Worm (Caenorhabditis elegans) whole organism, mixed stage, embryonic: ENCODE data around the gene F23B12.7.
A peak's percentile ranks its signal among the peaks of the same experiment; 100 is the strongest.

ENCODE experiments used
- M03D4.4 ChIP-seq: sonication (generic microtip); optimal IDR thresholded peaks from 2 replicates; lab custom pipeline; 2017; ENCODE audit warnings: mild to moderate bottlenecking, missing genetic modification characterization, missing compliant biosample characterization
- bed-3 ChIP-seq: fragments of 200-800 bp; sonication (Bioruptor generic); optimal IDR thresholded peaks from 3 replicates; lab custom pipeline; 2018; ENCODE audit warnings: mild to moderate bottlenecking, missing genetic modification characterization, moderate library complexity, missing compliant biosample characterization
- blmp-1 ChIP-seq: fragments of 150-350 bp; optimal IDR thresholded peaks from 2 replicates; lab custom pipeline; 2014; ENCODE audit warnings: missing biosample characterization, missing genetic modification characterization
- ceh-39 ChIP-seq: fragments of 150-350 bp; optimal IDR thresholded peaks from 2 replicates; lab custom pipeline; 2014; ENCODE audit warnings: missing biosample characterization, missing genetic modification characterization
- ceh-43 ChIP-seq: fragments of 200-800 bp; sonication (Bioruptor generic); optimal IDR thresholded peaks from 2 replicates; lab custom pipeline; 2018; ENCODE audit warnings: mild to moderate bottlenecking, missing genetic modification characterization, moderate library complexity, missing compliant biosample characterization
- ceh-83 ChIP-seq: fragments of 200-800 bp; sonication (Bioruptor generic); optimal IDR thresholded peaks from 2 replicates; lab custom pipeline; 2018; ENCODE audit warnings: mild to moderate bottlenecking, missing genetic modification characterization, missing compliant biosample characterization
- ces-1 ChIP-seq: fragments of 150-350 bp; optimal IDR thresholded peaks from 2 replicates; lab custom pipeline; 2014; ENCODE audit warnings: missing biosample characterization, missing genetic modification reagents, missing genetic modification characterization
- cnd-1 ChIP-seq: fragments of 200-800 bp; sonication (Bioruptor generic); optimal IDR thresholded peaks from 2 replicates; lab custom pipeline; 2018; ENCODE audit warnings: mild to moderate bottlenecking, missing genetic modification characterization, missing compliant biosample characterization
- drap-1 ChIP-seq: fragments of 200-800 bp; sonication (Bioruptor generic); optimal IDR thresholded peaks from 3 replicates; lab custom pipeline; 2018; ENCODE audit warnings: mild to moderate bottlenecking, missing genetic modification characterization, missing compliant biosample characterization
- elt-3 ChIP-seq: fragments of 150-350 bp; optimal IDR thresholded peaks from 2 replicates; lab custom pipeline; 2014; ENCODE audit warnings: missing biosample characterization, missing genetic modification characterization
- flh-1 ChIP-seq: fragments of 200-800 bp; sonication (Bioruptor generic); optimal IDR thresholded peaks from 2 replicates; lab custom pipeline; 2018; ENCODE audit warnings: mild to moderate bottlenecking, missing genetic modification characterization, moderate library complexity, missing compliant biosample characterization
- ham-2 ChIP-seq: fragments of 200-800 bp; sonication (Bioruptor generic); optimal IDR thresholded peaks from 2 replicates; lab custom pipeline; 2018; ENCODE audit warnings: mild to moderate bottlenecking, missing genetic modification characterization, missing compliant biosample characterization
- hlh-1 ChIP-seq: fragments of 150-350 bp; optimal IDR thresholded peaks from 2 replicates; lab custom pipeline; 2014; ENCODE audit warnings: missing biosample characterization, missing genetic modification reagents, missing genetic modification characterization
- lin-13 ChIP-seq: fragments of 150-350 bp; optimal IDR thresholded peaks from 2 replicates; lab custom pipeline; 2014; ENCODE audit warnings: missing biosample characterization, missing genetic modification characterization
- lin-32 ChIP-seq: fragments of 200-800 bp; sonication (Bioruptor generic); optimal IDR thresholded peaks from 2 replicates; lab custom pipeline; 2018; ENCODE audit warnings: mild to moderate bottlenecking, missing genetic modification characterization, missing compliant biosample characterization
- lsy-2 ChIP-seq: fragments of 150-350 bp; optimal IDR thresholded peaks from 2 replicates; lab custom pipeline; 2014; ENCODE audit warnings: missing biosample characterization, missing genetic modification characterization
- mep-1 ChIP-seq: fragments of 150-350 bp; optimal IDR thresholded peaks from 2 replicates; lab custom pipeline; 2017; ENCODE audit warnings: missing biosample characterization, missing genetic modification reagents, missing genetic modification characterization, inconsistent platforms
- mls-2 ChIP-seq: sonication (generic microtip); optimal IDR thresholded peaks from 2 replicates; lab custom pipeline; 2016; ENCODE audit warnings: mild to moderate bottlenecking, missing genetic modification characterization, moderate library complexity, missing compliant biosample characterization
- nhr-12 ChIP-seq: fragments of 150-350 bp; optimal IDR thresholded peaks from 2 replicates; lab custom pipeline; 2014; ENCODE audit warnings: missing biosample characterization, missing genetic modification characterization
- nhr-237 ChIP-seq: fragments of 150-350 bp; optimal IDR thresholded peaks from 2 replicates; lab custom pipeline; 2014; ENCODE audit warnings: missing biosample characterization, missing genetic modification characterization
- nhr-28 ChIP-seq: fragments of 150-350 bp; optimal IDR thresholded peaks from 2 replicates; lab custom pipeline; 2014; ENCODE audit warnings: missing biosample characterization, missing genetic modification characterization
- nhr-76 ChIP-seq: sonication (generic microtip); optimal IDR thresholded peaks from 2 replicates; lab custom pipeline; 2017; ENCODE audit warnings: missing biosample characterization, missing genetic modification characterization
- pha-4 ChIP-seq: fragments of 150-350 bp; optimal IDR thresholded peaks from 2 replicates; lab custom pipeline; 2018; ENCODE audit warnings: missing biosample characterization, missing genetic modification reagents, missing genetic modification characterization
- sem-2 ChIP-seq: fragments of 200-800 bp; sonication (Bioruptor generic); optimal IDR thresholded peaks from 2 replicates; lab custom pipeline; 2018; ENCODE audit warnings: mild to moderate bottlenecking, missing genetic modification characterization, missing compliant biosample characterization
- snpc-4 ChIP-seq: fragments of 150-350 bp; optimal IDR thresholded peaks from 2 replicates; lab custom pipeline; 2014; ENCODE audit warnings: missing biosample characterization, missing genetic modification characterization
- tbx-8 ChIP-seq: fragments of 200-800 bp; sonication (Bioruptor generic); optimal IDR thresholded peaks from 2 replicates; lab custom pipeline; 2018; ENCODE audit warnings: mild to moderate bottlenecking, missing genetic modification characterization, moderate library complexity, missing compliant biosample characterization
- unc-120 ChIP-seq: sonication (generic microtip); optimal IDR thresholded peaks from 2 replicates; lab custom pipeline; 2017; ENCODE audit warnings: missing genetic modification characterization, missing compliant biosample characterization; ENCODE audit not compliant: poor library complexity, severe bottlenecking
- unc-39 ChIP-seq: fragments of 150-350 bp; optimal IDR thresholded peaks from 2 replicates; lab custom pipeline; 2014; ENCODE audit warnings: missing biosample characterization, missing genetic modification characterization
- unc-62 ChIP-seq: fragments of 150-350 bp; optimal IDR thresholded peaks from 2 replicates; lab custom pipeline; 2014; ENCODE audit warnings: missing biosample characterization, missing genetic modification reagents, missing genetic modification characterization
- zip-8 ChIP-seq: fragments of 150-350 bp; optimal IDR thresholded peaks from 2 replicates; lab custom pipeline; 2014; ENCODE audit warnings: missing biosample characterization, missing genetic modification characterization
- ztf-11 ChIP-seq: fragments of 150-350 bp; optimal IDR thresholded peaks from 2 replicates; lab custom pipeline; 2014; ENCODE audit warnings: missing biosample characterization, missing genetic modification characterization

Gene F23B12.7

DNA sequence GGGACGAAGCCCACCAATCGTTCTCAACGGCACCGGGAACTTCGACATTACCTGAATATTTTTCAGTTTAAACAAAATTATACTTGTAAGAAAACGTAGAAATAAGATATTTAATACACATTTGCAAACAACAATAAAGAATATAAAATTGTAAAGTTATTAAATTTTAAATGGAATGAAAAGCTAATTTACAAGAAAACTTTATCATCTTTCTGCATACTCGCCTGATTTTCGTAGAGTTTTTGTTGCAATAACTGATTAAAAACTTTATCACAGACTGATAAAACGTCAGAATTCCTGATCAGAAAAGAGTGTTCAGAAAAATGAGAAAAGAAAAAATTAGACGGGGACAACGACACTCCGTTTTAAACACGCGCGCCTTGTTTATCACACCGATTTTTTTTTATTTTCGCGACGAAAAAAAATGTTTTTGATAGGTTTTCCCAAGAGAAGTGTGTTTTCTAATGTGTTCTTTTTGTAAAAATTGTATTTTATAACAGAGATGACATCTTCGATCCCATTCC, 2.2 kb upstream of the F23B12.7 start, which contains the start of the genes dlat-1 and fntb-1:
Gene dlat-1, minus strand, starts transcription at position 51 of the 524 bp plus-strand sequence.
Gene fntb-1, plus strand, starts transcription at position 412 of the 524 bp plus-strand sequence.
- no peak for TF ChIP-seq M03D4.4 (tag; lab: Kevin White, UChicago)

DNA sequence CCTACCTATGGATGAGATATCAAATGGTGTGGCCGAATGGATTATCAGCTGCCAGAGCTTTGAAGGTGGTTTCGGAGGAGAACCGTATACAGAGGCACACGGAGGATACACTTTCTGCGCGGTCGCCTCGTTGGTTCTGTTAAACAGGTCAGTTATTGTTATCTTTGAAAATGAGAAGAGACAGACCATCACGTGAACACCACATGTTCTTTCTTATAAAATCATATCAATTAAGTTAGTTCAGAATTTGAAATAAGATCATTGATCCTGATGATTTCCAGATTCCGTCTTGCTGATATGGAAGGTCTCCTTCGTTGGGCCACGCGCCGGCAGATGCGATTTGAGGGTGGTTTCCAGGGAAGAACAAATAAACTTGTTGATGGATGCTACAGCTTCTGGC, 828 bp upstream of the F23B12.7 start:
- TF ChIP-seq ceh-39 = no peak
- no peak for TF ChIP-seq M03D4.4 (tag; lab: Kevin White, UChicago)
- TF ChIP-seq mep-1 (tag; lab: Kevin White, UChicago) = no peak
- no peak for TF ChIP-seq unc-120 (tag; lab: Kevin White, UChicago)
- TF ChIP-seq unc-62 = no peak
- TF ChIP-seq nhr-28 = no peak
- TF ChIP-seq drap-1 (GFP tag; lab: Kevin White, UChicago) = no peak
- TF ChIP-seq cnd-1 (tag; lab: Kevin White, UChicago) = no peak
- no peak for TF ChIP-seq lsy-2 (tag; lab: Kevin White, UChicago)
- TF ChIP-seq elt-3 = no peak
- no peak for TF ChIP-seq nhr-237 (tag; lab: Kevin White, UChicago)
- TF ChIP-seq pha-4 (tag; lab: Kevin White, UChicago) = no peak
- no peak for TF ChIP-seq nhr-76
- TF ChIP-seq nhr-12 (tag; lab: Kevin White, UChicago) = no peak
- no peak for TF ChIP-seq mls-2 (tag; lab: Kevin White, UChicago)
- no peak for TF ChIP-seq lin-32
- TF ChIP-seq ztf-11 (tag; lab: Kevin White, UChicago) = no peak
- no peak for TF ChIP-seq bed-3 (GFP tag; lab: Kevin White, UChicago)

DNA sequence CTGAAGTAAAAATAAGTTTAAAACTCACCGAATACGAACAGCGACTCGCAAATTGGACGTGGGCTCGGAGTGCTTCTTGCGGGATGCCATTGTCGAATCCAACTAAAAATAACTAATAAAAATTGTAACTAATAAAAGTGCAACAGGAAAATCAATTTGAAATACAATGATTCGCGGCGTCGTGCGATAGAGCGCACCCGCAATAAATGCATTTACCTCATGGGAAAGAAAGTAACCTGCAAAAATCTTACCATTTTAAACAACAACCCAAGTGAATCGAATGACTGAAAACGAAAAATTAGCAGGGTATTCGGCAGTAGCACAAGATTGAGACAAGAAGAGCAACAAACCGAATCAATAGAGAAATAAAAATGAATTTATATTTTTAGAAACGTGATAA, 7.1 kb downstream of the F23B12.7 start, which contains the start of gene bmk-1:
Gene bmk-1, minus strand, starts transcription at position 359 of the 400 bp plus-strand sequence.
- TF ChIP-seq lin-13 = peak; percentile 35
- no peak for TF ChIP-seq hlh-1 (tag; lab: Kevin White, UChicago)
- no peak for TF ChIP-seq ces-1 (GFP tag; lab: Kevin White, UChicago)
- no peak for TF ChIP-seq tbx-8 (GFP tag; lab: Kevin White, UChicago)

DNA sequence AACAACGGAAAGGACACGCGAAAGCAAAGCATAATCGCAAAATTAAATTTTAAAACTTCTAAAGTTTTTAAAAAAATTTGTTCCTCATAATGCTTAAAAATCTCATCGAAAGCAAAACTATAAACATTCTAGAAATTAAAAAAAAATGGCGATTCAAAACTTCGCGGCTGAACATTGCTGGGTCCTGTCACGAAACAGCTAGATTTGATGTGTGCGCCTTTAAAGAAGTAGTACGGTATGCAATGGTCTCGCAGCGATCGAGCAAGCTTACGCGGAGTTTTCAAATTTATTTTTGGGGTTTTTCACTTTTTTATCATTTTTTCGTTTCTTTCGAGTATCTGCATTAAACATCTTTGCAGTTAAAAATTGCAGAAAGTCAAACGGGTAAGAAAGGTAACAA, 7.6 kb downstream of the F23B12.7 start, which contains the start of gene coh-3:
Gene coh-3, plus strand, starts transcription at position 353 of the 400 bp plus-strand sequence.
- TF ChIP-seq sem-2 (GFP tag; lab: Kevin White, UChicago) (no peak), snpc-4 (tag; lab: Kevin White, UChicago) (no peak), lin-32 (no peak), zip-8 (tag; lab: Kevin White, UChicago) (no peak), nhr-12 (tag; lab: Kevin White, UChicago) (no peak), ceh-83 (GFP tag; lab: Kevin White, UChicago) (no peak), M03D4.4 (tag; lab: Kevin White, UChicago) (no peak)

DNA sequence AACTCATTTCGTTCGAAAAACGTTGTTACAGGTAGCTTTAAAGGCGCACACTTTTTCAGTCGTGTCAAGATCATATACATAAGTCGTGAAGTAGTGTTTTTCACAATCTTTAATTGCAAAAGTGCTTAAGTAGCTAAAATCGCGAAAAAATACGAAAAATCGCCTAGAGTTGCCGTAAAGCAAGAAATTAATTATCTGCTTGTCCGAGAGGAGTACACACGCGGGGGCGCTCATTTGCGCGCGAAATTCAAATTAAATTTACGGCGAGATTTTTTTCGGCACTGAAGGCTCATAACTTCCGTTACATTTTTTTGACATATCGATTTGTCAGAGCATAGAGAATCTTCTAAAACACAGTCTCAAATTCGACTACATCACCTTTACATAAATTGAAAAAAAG, 10.6 kb downstream of the F23B12.7 start:
- TF ChIP-seq lin-13 (no peak), drap-1 (GFP tag; lab: Kevin White, UChicago) (no peak)

DNA sequence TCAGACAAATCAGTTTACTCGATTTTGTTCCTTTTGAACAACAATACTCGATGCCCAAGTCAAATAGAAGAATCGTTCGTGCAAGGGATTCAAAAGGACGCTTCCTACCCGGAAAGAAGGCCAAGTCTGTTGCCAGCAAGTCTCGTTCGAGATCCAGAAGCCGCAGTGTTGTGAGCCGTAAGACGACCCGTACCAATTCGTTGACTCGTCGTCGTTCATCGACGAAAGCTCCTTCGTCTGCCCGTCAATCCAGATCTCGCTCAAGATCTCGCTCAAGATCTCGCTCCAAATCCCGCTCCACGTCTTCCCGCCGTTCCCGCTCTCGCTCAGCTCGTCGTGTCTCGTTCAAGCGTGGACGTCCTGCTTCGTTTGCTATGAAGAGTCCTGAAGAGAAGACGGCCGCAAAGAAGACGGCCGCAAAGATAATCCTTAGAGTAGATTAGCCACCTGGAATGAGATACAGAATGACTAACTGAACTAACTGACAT, 11.2 kb downstream of the F23B12.7 start, which contains the start of gene F08H9.2:
Gene F08H9.2, plus strand, starts transcription at position 51 of the 488 bp plus-strand sequence.
- no peak for TF ChIP-seq ceh-43
- no peak for TF ChIP-seq unc-39 (tag; lab: Kevin White, UChicago)
- TF ChIP-seq ceh-39 = no peak
- TF ChIP-seq elt-3 = no peak
- no peak for TF ChIP-seq ces-1 (GFP tag; lab: Kevin White, UChicago)
- TF ChIP-seq hlh-1 (tag; lab: Kevin White, UChicago) = no peak
- no peak for TF ChIP-seq pha-4 (tag; lab: Kevin White, UChicago)
- no peak for TF ChIP-seq nhr-76
- TF ChIP-seq flh-1 = no peak
- no peak for TF ChIP-seq nhr-237 (tag; lab: Kevin White, UChicago)
- TF ChIP-seq lsy-2 (tag; lab: Kevin White, UChicago) = no peak
- TF ChIP-seq ham-2 (GFP tag; lab: Kevin White, UChicago) = no peak
- TF ChIP-seq sem-2 (GFP tag; lab: Kevin White, UChicago) = no peak
- TF ChIP-seq tbx-8 (GFP tag; lab: Kevin White, UChicago) = no peak
- TF ChIP-seq blmp-1 (tag; lab: Kevin White, UChicago) = no peak
- no peak for TF ChIP-seq nhr-28
- TF ChIP-seq lin-13 = no peak
- TF ChIP-seq M03D4.4 (tag; lab: Kevin White, UChicago) = no peak
- no peak for TF ChIP-seq cnd-1 (tag; lab: Kevin White, UChicago)
- no peak for TF ChIP-seq ceh-83 (GFP tag; lab: Kevin White, UChicago)
